Worm (Caenorhabditis elegans) whole organism, L3 larva: ENCODE data around the gene C34E10.9.

ENCODE experiments used
- ceh-28 ChIP-seq: fragments of 150-350 bp; optimal IDR thresholded peaks from 2 replicates; lab custom pipeline; 2014; ENCODE audit warnings: missing biosample characterization, missing genetic modification reagents, missing genetic modification characterization
- nfya-1 ChIP-seq: sonication (generic microtip); optimal IDR thresholded peaks from 2 replicates; lab custom pipeline; 2017; ENCODE audit warnings: missing genetic modification characterization, mild to moderate bottlenecking, missing compliant biosample characterization, antibody characterized with exemption, moderate library complexity; ENCODE audit not compliant: insufficient read depth
- nhr-25 ChIP-seq: sonication (generic microtip); optimal IDR thresholded peaks from 2 replicates; lab custom pipeline; 2017; ENCODE audit warnings: missing biosample characterization, missing genetic modification characterization
- skn-1 ChIP-seq: fragments of 150-350 bp; optimal IDR thresholded peaks from 2 replicates; lab custom pipeline; 2014; ENCODE audit warnings: missing biosample characterization, missing genetic modification characterization
- unc-62 ChIP-seq: fragments of 150-350 bp; sonication (generic microtip); optimal IDR thresholded peaks from 4 replicates; lab custom pipeline; 2014; ENCODE audit warnings: missing biosample characterization, missing genetic modification reagents, missing genetic modification characterization

DNA sequence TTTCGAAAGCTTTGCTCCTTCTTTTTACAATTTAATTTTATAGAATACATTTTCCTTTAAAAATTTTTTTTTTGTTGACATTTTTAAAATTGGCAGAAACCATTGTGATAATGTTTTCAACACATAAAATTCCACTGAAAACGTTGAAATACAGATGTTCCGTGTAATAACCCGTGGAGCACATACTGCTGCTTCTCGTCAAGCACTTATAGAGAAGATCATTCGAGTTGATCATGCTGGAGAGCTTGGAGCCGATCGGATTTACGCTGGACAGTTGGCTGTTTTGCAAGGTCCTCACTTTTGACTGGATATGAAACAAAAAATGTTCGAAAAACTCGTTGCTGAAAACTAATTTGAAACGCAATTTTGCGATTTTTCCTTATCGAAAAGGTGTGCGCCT is 14.5 kb upstream of the C34E10.9 start, which contains the start of gene clk-1:
- TF ChIP-seq unc-62 (GFP tag; lab: Kevin White, UChicago) (no peak), ceh-28 (tag; lab: Kevin White, UChicago) (no peak), nfya-1 (tag; lab: Kevin White, UChicago) (no peak), skn-1 (tag; lab: Kevin White, UChicago) (no peak), nhr-25 (tag; lab: Kevin White, UChicago) (no peak)
